Fruit fly (Drosophila melanogaster): ENCODE data around the gene HGTX.

Gene HGTX

DNA sequence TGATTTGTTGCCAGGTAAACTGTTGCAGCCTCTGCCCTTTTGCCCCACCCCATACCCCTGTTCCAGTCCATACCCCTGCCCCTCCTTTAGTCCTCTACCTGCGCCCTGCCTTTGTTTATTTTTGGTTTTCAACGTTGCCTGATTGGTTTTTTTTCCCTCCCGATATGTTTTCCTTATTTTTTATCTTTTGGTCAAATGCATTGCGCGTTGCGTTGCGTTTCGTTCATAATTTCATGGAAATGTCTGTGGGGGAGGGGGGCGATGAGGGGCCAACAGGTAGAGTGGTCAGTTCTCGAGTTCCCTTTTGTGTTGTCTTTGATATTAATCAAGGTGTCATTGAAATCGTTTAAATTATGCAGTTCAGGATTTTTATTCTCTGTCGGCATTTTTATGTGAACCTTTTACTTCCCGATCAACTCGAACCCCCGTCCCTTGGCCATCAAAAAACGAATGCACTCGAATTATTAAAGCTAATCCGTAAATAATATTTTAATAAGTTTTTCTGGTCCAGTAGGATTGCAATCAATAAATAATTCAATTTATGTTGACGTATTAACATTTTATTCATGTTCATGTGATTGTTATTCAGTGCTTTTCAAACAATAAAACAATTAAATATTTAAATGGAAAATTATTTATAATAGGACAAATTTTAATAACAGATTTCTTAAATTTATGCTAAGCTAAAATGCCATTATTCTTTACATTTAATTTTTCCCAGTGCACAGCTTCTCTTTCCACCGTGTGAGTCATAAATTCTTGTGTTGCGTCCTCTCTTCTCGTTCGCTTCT is 35.6 kb upstream of the HGTX start (continued):
- TF ChIP-seq fd96Cb (tag; optimal IDR thresholded peaks at IDR 0.05) (peak; percentile 74), onecut (GFP tag; IDR thresholded peaks at IDR 0.05) (peak; percentile 34; the same call in 1 of the 2 replicates), disco-r (GFP tag; optimal IDR thresholded peaks at IDR 0.05) (no peak), CG17328 (GFP tag; IDR thresholded peaks at IDR 0.05) (peak; percentile 61), klu (GFP tag; IDR thresholded peaks at IDR 0.05) (no peak), sisA (GFP tag; IDR thresholded peaks at IDR 0.05) (peak; percentile 29; the same call in 1 of the 2 replicates), CG33213 (GFP tag; optimal IDR thresholded peaks at IDR 0.05) (no peak), Atf6 (GFP tag; IDR thresholded peaks at IDR 0.05) (0 out of 2 replicates have a peak, but pooled peaks have one; percentile 27), Dip3 (GFP tag; optimal IDR thresholded peaks at IDR 0.05) (no peak), mirr (GFP tag; optimal IDR thresholded peaks at IDR 0.05) (no peak), Camta (GFP tag; optimal IDR thresholded peaks at IDR 0.05) (peak; percentile 47), ewg (GFP tag; optimal IDR thresholded peaks at IDR 0.05) (peak; percentile 4), CG16815 (GFP tag; optimal IDR thresholded peaks at IDR 0.05) (peak; percentile 84), CG8388 (GFP tag; optimal IDR thresholded peaks at IDR 0.05) (peak; percentile 80), CG2202 (tag; optimal IDR thresholded peaks at IDR 0.05) (peak; percentile 78), ERR (GFP tag; optimal IDR thresholded peaks at IDR 0.05) (no peak), nau (GFP tag; optimal IDR thresholded peaks at IDR 0.05) (no peak), Atf-2 (GFP tag; optimal IDR thresholded peaks at IDR 0.05) (no peak), CG14014 (GFP tag; IDR thresholded peaks at IDR 0.05) (no peak), CG1647 (GFP tag; optimal IDR thresholded peaks at IDR 0.05) (no peak), CG6791 (GFP tag; IDR thresholded peaks at IDR 0.05; ENCODE audit: partially characterized antibody) (peak; percentile 7; the same call in 1 of the 3 replicates), nom (GFP tag; optimal IDR thresholded peaks at IDR 0.05) (peak; percentile 62), yki (optimal IDR thresholded peaks at IDR 0.05) (no peak), CG10565 (GFP tag; optimal IDR thresholded peaks at IDR 0.05) (no peak), pan (optimal IDR thresholded peaks at IDR 0.05) (no peak), pan (GFP tag; optimal IDR thresholded peaks at IDR 0.05 in 1 of 2, IDR thresholded peaks at IDR 0.05 in 1 of 2) (peak in 1 of 2 experiments; percentile 51), CG14050 (GFP tag; IDR thresholded peaks at IDR 0.05) (no peak), sd (tag; optimal IDR thresholded peaks at IDR 0.05) (peak; percentile 83), NfI (GFP tag; optimal IDR thresholded peaks at IDR 0.05) (no peak), ind (GFP tag; optimal IDR thresholded peaks at IDR 0.05) (peak; percentile 5), Ssrp (tag; optimal IDR thresholded peaks at IDR 0.05) (peak; percentile 81), CG15269 (tag; optimal IDR thresholded peaks at IDR 0.05) (peak; percentile 33), CG10654 (GFP tag; optimal IDR thresholded peaks at IDR 0.05) (peak; percentile 32), CG2199 (GFP tag; IDR thresholded peaks at IDR 0.05) (peak; percentile 87; the same call in 2 of the 3 replicates), CG10431 (GFP tag; optimal IDR thresholded peaks at IDR 0.05) (peak; percentile 25), esg (GFP tag; conservative IDR thresholded peaks at IDR 0.05) (peak; percentile 36), CG10321 (GFP tag; IDR thresholded peaks at IDR 0.05) (peak; percentile 47; the same call in 1 of the 2 replicates)

DNA sequence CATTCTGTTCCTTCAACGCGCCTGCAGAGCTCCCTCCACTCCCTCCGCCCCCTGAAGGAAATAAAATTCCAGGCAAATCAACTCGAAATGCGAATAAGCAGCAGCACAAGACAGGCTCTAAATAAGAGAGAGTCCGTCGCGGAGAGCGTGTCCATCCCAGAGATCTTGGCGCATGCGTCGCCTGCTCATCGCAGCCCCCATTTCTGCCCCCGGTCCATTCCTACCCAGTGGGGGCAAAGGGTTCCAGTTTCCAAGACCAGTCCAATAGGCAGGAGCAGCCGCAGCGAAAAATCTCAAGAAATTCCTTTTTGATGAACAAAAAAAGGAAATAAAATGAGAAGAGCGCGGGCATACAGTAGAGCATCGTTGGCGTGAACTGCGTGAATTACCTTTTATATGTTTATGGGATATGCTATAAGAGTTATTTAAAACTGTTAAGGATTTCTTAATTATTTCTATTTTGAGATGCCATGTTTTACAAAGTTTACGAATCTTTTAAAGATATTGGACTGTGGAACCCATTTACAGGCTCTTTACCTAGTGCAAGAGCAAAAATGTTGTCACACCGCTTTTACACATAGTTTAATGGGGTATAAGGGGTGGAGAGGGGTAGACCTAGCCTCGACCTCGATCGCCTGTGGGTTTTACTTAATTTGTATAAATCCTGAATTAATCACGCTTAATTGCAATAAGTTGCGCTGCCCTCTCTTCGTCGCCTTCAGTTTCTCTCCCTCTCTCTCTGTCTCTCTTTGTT is 34.9 kb upstream of the HGTX start:
- TF ChIP-seq CG15269 (tag; optimal IDR thresholded peaks at IDR 0.05) (peak; percentile 8), CG6813 (GFP tag; optimal IDR thresholded peaks at IDR 0.05) (peak; percentile 27), Atf-2 (GFP tag; optimal IDR thresholded peaks at IDR 0.05) (peak; percentile 17), ATbp (GFP tag; optimal IDR thresholded peaks at IDR 0.05) (peak; percentile 33), sisA (GFP tag; IDR thresholded peaks at IDR 0.05) (no peak; the same call in 1 of the 2 replicates), ERR (GFP tag; optimal IDR thresholded peaks at IDR 0.05) (no peak), nmo (GFP tag; optimal IDR thresholded peaks at IDR 0.05) (peak; percentile 21), dmrt99B (tag; optimal IDR thresholded peaks at IDR 0.05) (peak; percentile 52), cas (GFP tag; IDR thresholded peaks at IDR 0.05) (no peak), Med (GFP tag) (peak; percentile 70), CG8290 (GFP tag; optimal IDR thresholded peaks at IDR 0.05) (no peak), CG8290 (tag; optimal IDR thresholded peaks at IDR 0.05) (peak in 1 of 2 experiments; percentile 2), CG12071 (GFP tag; optimal IDR thresholded peaks at IDR 0.05) (no peak), Hr39 (optimal IDR thresholded peaks at IDR 0.05) (no peak), CG7556 (GFP tag; optimal IDR thresholded peaks at IDR 0.05) (peak; percentile 17), CG13123 (GFP tag; optimal IDR thresholded peaks at IDR 0.05) (no peak), Ets97D (GFP tag; optimal IDR thresholded peaks at IDR 0.05) (no peak)
